Fruit fly (Drosophila melanogaster): ENCODE results near the gene CG4511.

Gene CG4511

dm6 chr3R:10826796-10827524 lies 27.3 kb upstream of the CG4511 start, which contains the start of gene Cad86C (continued):
- no peak for TF ChIP-seq Sox100B (GFP tag; optimal IDR thresholded peaks at IDR 0.05)
- no peak for TF ChIP-seq zfh2 (GFP tag; optimal IDR thresholded peaks at IDR 0.05)
- TF ChIP-seq CG11247 (GFP tag; IDR thresholded peaks at IDR 0.05) = no peak
- TF ChIP-seq btn (GFP tag; optimal IDR thresholded peaks at IDR 0.05) = no peak
- peak; percentile 58; the same call in 2 of the 4 replicates for TF ChIP-seq Dll (GFP tag; IDR thresholded peaks at IDR 0.05; ENCODE audit: partially characterized antibody)
- no peak for TF ChIP-seq CG1602 (GFP tag; optimal IDR thresholded peaks at IDR 0.05)
- peak; percentile 86 for TF ChIP-seq z (GFP tag; IDR thresholded peaks at IDR 0.05)
- TF ChIP-seq CG6683 (GFP tag; optimal IDR thresholded peaks at IDR 0.05) = no peak
- TF ChIP-seq tap (tag; optimal IDR thresholded peaks at IDR 0.05) = no peak
- peak; percentile 52 for TF ChIP-seq hbn (GFP tag; IDR thresholded peaks at IDR 0.05; ENCODE audit: partially characterized antibody)
- peak; percentile 47; the same call in 1 of the 3 replicates for TF ChIP-seq CG16813 (GFP tag; IDR thresholded peaks at IDR 0.05; ENCODE audit: partially characterized antibody)
- no peak for TF ChIP-seq CG12744 (GFP tag; optimal IDR thresholded peaks at IDR 0.05)
- TF ChIP-seq Tbp (GFP tag; optimal IDR thresholded peaks at IDR 0.05) = no peak
- no peak for TF ChIP-seq sisA (GFP tag; IDR thresholded peaks at IDR 0.05)
- no peak for TF ChIP-seq dimm (GFP tag; IDR thresholded peaks at IDR 0.05)
- TF ChIP-seq ssp (GFP tag; IDR thresholded peaks at IDR 0.05) = no peak
- TF ChIP-seq CG17385 (GFP tag; optimal IDR thresholded peaks at IDR 0.05) = peak; percentile 12
- TF ChIP-seq Max (GFP tag; optimal IDR thresholded peaks at IDR 0.05) = no peak
- TF ChIP-seq ATbp (GFP tag; optimal IDR thresholded peaks at IDR 0.05) = no peak
- TF ChIP-seq CG16779 (GFP tag; IDR thresholded peaks at IDR 0.05) = no peak
- no peak for TF ChIP-seq CG1529 (GFP tag; optimal IDR thresholded peaks at IDR 0.05)
- TF ChIP-seq CG13775 (GFP tag; optimal IDR thresholded peaks at IDR 0.05) = no peak
- TF ChIP-seq CG8765 (GFP tag; IDR thresholded peaks at IDR 0.05) = no peak
- no peak for TF ChIP-seq CG2199 (GFP tag; IDR thresholded peaks at IDR 0.05)
- peak in 1 of 2 experiments; percentile 43 for TF ChIP-seq bsh (GFP tag; optimal IDR thresholded peaks at IDR 0.05)
- TF ChIP-seq Hey (tag; optimal IDR thresholded peaks at IDR 0.05) = no peak
- no peak for TF ChIP-seq CG14667 (GFP tag; IDR thresholded peaks at IDR 0.05)
- no peak for TF ChIP-seq CG4707 (GFP tag; optimal IDR thresholded peaks at IDR 0.05)
- peak; percentile 11 for TF ChIP-seq Asciz (GFP tag; optimal IDR thresholded peaks at IDR 0.05)
- no peak for TF ChIP-seq insv (GFP tag; optimal IDR thresholded peaks at IDR 0.05)
- TF ChIP-seq CG4328 (GFP tag; optimal IDR thresholded peaks at IDR 0.05) = no peak
- TF ChIP-seq chm (GFP tag; IDR thresholded peaks at IDR 0.05) = no peak
- TF ChIP-seq CG6175 (GFP tag; IDR thresholded peaks at IDR 0.05) = no peak
- no peak for TF ChIP-seq lov (optimal IDR thresholded peaks at IDR 0.05)
- no peak for TF ChIP-seq lov (GFP tag; IDR thresholded peaks at IDR 0.05)
- no peak for TF ChIP-seq Dip3 (GFP tag; optimal IDR thresholded peaks at IDR 0.05)
- TF ChIP-seq trh (GFP tag; optimal IDR thresholded peaks at IDR 0.05) = no peak
- TF ChIP-seq CG12769 (tag; optimal IDR thresholded peaks at IDR 0.05) = peak; percentile 91
- no peak for TF ChIP-seq Hr3 (GFP tag; optimal IDR thresholded peaks at IDR 0.05)
- TF ChIP-seq croc (GFP tag; conservative IDR thresholded peaks at IDR 0.05) = no peak
- TF ChIP-seq eyg (GFP tag; optimal IDR thresholded peaks at IDR 0.05) = peak; percentile 0
- no peak for TF ChIP-seq wor (GFP tag; IDR thresholded peaks at IDR 0.05)
- no peak for TF ChIP-seq Lim3 (GFP tag; IDR thresholded peaks at IDR 0.05)
- no peak for TF ChIP-seq her (GFP tag; optimal IDR thresholded peaks at IDR 0.05)
- TF ChIP-seq lbe (GFP tag; optimal IDR thresholded peaks at IDR 0.05) = peak; percentile 72
- TF ChIP-seq oc (tag; optimal IDR thresholded peaks at IDR 0.05) = peak; percentile 3
- no peak for TF ChIP-seq CG8359 (GFP tag; optimal IDR thresholded peaks at IDR 0.05; ENCODE audit: borderline replicate concordance)
- TF ChIP-seq sim (GFP tag; IDR thresholded peaks at IDR 0.05) = peak; percentile 11; the same call in 1 of the 2 replicates
- no peak for TF ChIP-seq CG2116 (GFP tag; optimal IDR thresholded peaks at IDR 0.05)
- no peak for TF ChIP-seq CG6272 (GFP tag; IDR thresholded peaks at IDR 0.05)
- no peak for TF ChIP-seq row (GFP tag; IDR thresholded peaks at IDR 0.05)

Data from whole organism, embryonic.